Worm (Caenorhabditis elegans) whole organism, L3 larva: Measurements from ENCODE around the gene C25A8.5.

Experiments
- ceh-16 ChIP-seq: sonication (generic microtip); optimal IDR thresholded peaks from 2 replicates; lab custom pipeline; 2017; ENCODE audit warnings: missing biosample characterization, missing genetic modification characterization
- ceh-28 ChIP-seq: fragments of 150-350 bp; optimal IDR thresholded peaks from 2 replicates; lab custom pipeline; 2014; ENCODE audit warnings: missing biosample characterization, missing genetic modification reagents, missing genetic modification characterization
- daf-12 ChIP-seq: fragments of 150-350 bp; optimal IDR thresholded peaks from 2 replicates; lab custom pipeline; 2014; ENCODE audit warnings: missing biosample characterization, missing genetic modification reagents, missing genetic modification characterization
- egl-27 ChIP-seq: sonication (generic microtip); optimal IDR thresholded peaks from 4 replicates; lab custom pipeline; 2017; ENCODE audit warnings: missing biosample characterization, missing genetic modification reagents, missing genetic modification characterization
- fkh-10 ChIP-seq: sonication (generic microtip); optimal IDR thresholded peaks from 2 replicates; lab custom pipeline; 2017; ENCODE audit warnings: missing biosample characterization, missing genetic modification reagents, missing genetic modification characterization
- fos-1 ChIP-seq: fragments of 150-350 bp; optimal IDR thresholded peaks from 2 replicates; lab custom pipeline; 2014; ENCODE audit warnings: missing biosample characterization, missing genetic modification characterization
- lin-15B ChIP-seq: fragments of 150-350 bp; optimal IDR thresholded peaks from 2 replicates; lab custom pipeline; 2014; ENCODE audit warnings: missing biosample characterization, missing genetic modification characterization
- nhr-11 ChIP-seq: fragments of 150-350 bp; optimal IDR thresholded peaks from 2 replicates; lab custom pipeline; 2014; ENCODE audit warnings: missing biosample characterization, missing genetic modification characterization
- nhr-25 ChIP-seq: sonication (generic microtip); optimal IDR thresholded peaks from 2 replicates; lab custom pipeline; 2017; ENCODE audit warnings: missing biosample characterization, missing genetic modification characterization
- nhr-28 ChIP-seq: fragments of 150-350 bp; optimal IDR thresholded peaks from 2 replicates; lab custom pipeline; 2014; ENCODE audit warnings: missing biosample characterization, missing genetic modification characterization
- nhr-67 ChIP-seq: fragments of 150-350 bp; optimal IDR thresholded peaks from 2 replicates; lab custom pipeline; 2014; ENCODE audit warnings: missing biosample characterization, missing genetic modification characterization
- nhr-76 ChIP-seq: fragments of 150-350 bp; sonication (generic microtip); optimal IDR thresholded peaks from 5 replicates; lab custom pipeline; 2014; ENCODE audit warnings: missing biosample characterization, missing genetic modification characterization

- TF ChIP-seq egl-27 (tag; lab: Kevin White, UChicago) (no peak), nhr-11 (tag; lab: Kevin White, UChicago) (no peak), ceh-16 (tag; lab: Kevin White, UChicago) (no peak), nhr-28 (no peak), fkh-10 (GFP tag; lab: Kevin White, UChicago) (no peak), fos-1 (tag; lab: Kevin White, UChicago) (no peak), nhr-67 (no peak), nhr-76 (no peak), daf-12 (tag; lab: Kevin White, UChicago) (no peak), ceh-28 (tag; lab: Kevin White, UChicago) (no peak), lin-15B (tag; lab: Kevin White, UChicago) (no peak), nhr-25 (tag; lab: Kevin White, UChicago) (no peak)
Measured at ce11 chrIV:6957341-6957740, 42.0 kb upstream of the C25A8.5 start, which contains the start of gene jnk-1.
